Worm (Caenorhabditis elegans) whole organism, L4 larva: ENCODE results near the gene T26H5.4.

ENCODE experiments used
- D1046.2 ChIP-seq: fragments of 200-800 bp; sonication (Bioruptor generic); IDR thresholded peaks from 2 replicates; pipeline ENCODE4 v1.3.6; 2022; ENCODE audit warnings: missing genetic modification characterization, missing compliant biosample characterization
- F10B5.3 ChIP-seq: sonication (generic microtip); optimal IDR thresholded peaks from 2 replicates; lab custom pipeline; 2016; ENCODE audit warnings: mild to moderate bottlenecking, missing genetic modification characterization, missing compliant biosample characterization
- F26F4.8 ChIP-seq: fragments of 200-800 bp; sonication (Bioruptor generic); conservative IDR thresholded peaks from 2 replicates; pipeline ENCODE4 v1.3.6; 2022; ENCODE audit warnings: missing genetic modification characterization, missing compliant biosample characterization
- F37D6.2 ChIP-seq: sonication (generic microtip); optimal IDR thresholded peaks from 2 replicates; lab custom pipeline; 2016; ENCODE audit warnings: mild to moderate bottlenecking, missing genetic modification characterization, missing compliant biosample characterization
- T20F7.1 ChIP-seq: fragments of 200-800 bp; sonication (Bioruptor generic); optimal IDR thresholded peaks from 2 replicates; lab custom pipeline; 2018; ENCODE audit warnings: mild to moderate bottlenecking, missing genetic modification characterization, missing compliant biosample characterization
- Y5F2A.4 ChIP-seq: fragments of 200-800 bp; sonication (Bioruptor generic); optimal IDR thresholded peaks from 2 replicates; lab custom pipeline; 2018; ENCODE audit warnings: mild to moderate bottlenecking, missing genetic modification characterization, missing compliant biosample characterization
- Y75B8A.6 ChIP-seq: fragments of 200-800 bp; sonication (Bioruptor generic); IDR thresholded peaks from 2 replicates; pipeline ENCODE4 v1.3.6; 2022; ENCODE audit warnings: missing genetic modification reagents, missing genetic modification characterization, missing compliant biosample characterization
- ZK337.2 ChIP-seq: fragments of 200-800 bp; sonication (Bioruptor generic); IDR thresholded peaks from 2 replicates; pipeline ENCODE4 v1.3.6; 2022; ENCODE audit warnings: missing genetic modification reagents, missing genetic modification characterization, missing compliant biosample characterization
- ZK546.5 ChIP-seq, 2 experiments: sonication (generic microtip); optimal IDR thresholded peaks; 2 replicates each; lab custom pipeline; 2017; ENCODE audit warnings: missing biosample characterization in 2 of 2, missing genetic modification characterization in 2 of 2
- aha-1 ChIP-seq: fragments of 150-350 bp; peaks from one replicate; lab custom pipeline; 2014; ENCODE audit warnings: missing biosample characterization, missing genetic modification characterization
- aly-2 ChIP-seq: sonication (generic microtip); optimal IDR thresholded peaks from 2 replicates; lab custom pipeline; 2018; ENCODE audit warnings: missing biosample characterization, missing genetic modification characterization
- attf-4 ChIP-seq: sonication (generic microtip); optimal IDR thresholded peaks from 3 replicates; lab custom pipeline; 2017; ENCODE audit warnings: missing biosample characterization, missing genetic modification characterization
- ceh-20 ChIP-seq: fragments of 200-800 bp; sonication (Bioruptor generic); IDR thresholded peaks from 2 replicates; pipeline ENCODE4 v1.3.6; 2022; ENCODE audit warnings: missing genetic modification reagents, missing genetic modification characterization, missing compliant biosample characterization
- ceh-28 ChIP-seq: fragments of 150-350 bp; optimal IDR thresholded peaks from 2 replicates; lab custom pipeline; 2014; ENCODE audit warnings: missing biosample characterization, missing genetic modification reagents, missing genetic modification characterization
- daf-12 ChIP-seq: fragments of 150-350 bp; optimal IDR thresholded peaks from 2 replicates; lab custom pipeline; 2014; ENCODE audit warnings: missing biosample characterization, missing genetic modification reagents, missing genetic modification characterization
- daf-16 ChIP-seq, 3 experiments: sonication (generic microtip); optimal IDR thresholded peaks; 2 replicates each; lab custom pipeline; 2016 to 2017; ENCODE audit warnings: missing genetic modification characterization in 3 of 3, missing genetic modification reagents in 3 of 3, mild to moderate bottlenecking in 2 of 3, missing compliant biosample characterization in 2 of 3, missing biosample characterization in 1 of 3, moderate library complexity in 1 of 3
- daf-8 ChIP-seq: fragments of 200-800 bp; sonication (Bioruptor generic); IDR thresholded peaks from 2 replicates; pipeline ENCODE4 v1.3.6; 2022; ENCODE audit warnings: missing genetic modification characterization, missing compliant biosample characterization
- dmd-8 ChIP-seq: fragments of 200-800 bp; sonication (Bioruptor generic); IDR thresholded peaks from 2 replicates; pipeline ENCODE4 v1.3.6; 2022; ENCODE audit warnings: missing genetic modification characterization, missing compliant biosample characterization
- dmd-9 ChIP-seq: fragments of 200-800 bp; sonication (Bioruptor generic); IDR thresholded peaks from 2 replicates; pipeline ENCODE4 v1.3.6; 2022; ENCODE audit warnings: missing genetic modification reagents, missing genetic modification characterization, missing compliant biosample characterization
- dpl-1 ChIP-seq: fragments of 150-350 bp; optimal IDR thresholded peaks from 2 replicates; lab custom pipeline; 2014; ENCODE audit warnings: missing biosample characterization, missing genetic modification reagents, missing genetic modification characterization
- dve-1 ChIP-seq: sonication (generic microtip); optimal IDR thresholded peaks from 2 replicates; lab custom pipeline; 2017; ENCODE audit warnings: antibody characterized with exemption, mild to moderate bottlenecking, missing genetic modification characterization, missing compliant biosample characterization; ENCODE audit not compliant: insufficient read depth
- egl-43 ChIP-seq: fragments of 200-800 bp; sonication (Bioruptor generic); IDR thresholded peaks from 2 replicates; pipeline ENCODE4 v1.3.6; 2022; ENCODE audit warnings: missing genetic modification reagents, missing genetic modification characterization, missing compliant biosample characterization
- fos-1 ChIP-seq: fragments of 150-350 bp; optimal IDR thresholded peaks from 2 replicates; lab custom pipeline; 2014; ENCODE audit warnings: missing biosample characterization, missing genetic modification characterization
- gei-8 ChIP-seq: fragments of 200-800 bp; sonication (Bioruptor generic); optimal IDR thresholded peaks from 2 replicates; lab custom pipeline; 2018; ENCODE audit warnings: mild to moderate bottlenecking, missing genetic modification characterization, missing compliant biosample characterization
- hmg-1.1 ChIP-seq: fragments of 200-800 bp; sonication (Bioruptor generic); IDR thresholded peaks from 2 replicates; pipeline ENCODE4 v1.3.6; 2022; ENCODE audit warnings: missing genetic modification reagents, missing genetic modification characterization, missing compliant biosample characterization
- jun-1 ChIP-seq: fragments of 150-350 bp; optimal IDR thresholded peaks from 2 replicates; lab custom pipeline; 2014; ENCODE audit warnings: missing biosample characterization, missing genetic modification reagents, missing genetic modification characterization
- lim-7 ChIP-seq: fragments of 200-800 bp; sonication (Bioruptor generic); IDR thresholded peaks from 2 replicates; pipeline ENCODE4 v1.3.6; 2022; ENCODE audit warnings: missing genetic modification characterization, missing compliant biosample characterization
- lin-13 ChIP-seq: fragments of 150-350 bp; optimal IDR thresholded peaks from 2 replicates; lab custom pipeline; 2014; ENCODE audit warnings: missing biosample characterization, missing genetic modification reagents, missing genetic modification characterization
- lin-29 ChIP-seq: fragments of 200-800 bp; sonication (Bioruptor generic); IDR thresholded peaks from 2 replicates; pipeline ENCODE4 v1.3.6; 2022; ENCODE audit warnings: missing genetic modification reagents, missing genetic modification characterization, missing compliant biosample characterization
- lin-39 ChIP-seq: fragments of 150-350 bp; optimal IDR thresholded peaks from 2 replicates; lab custom pipeline; 2014; ENCODE audit warnings: missing biosample characterization, missing genetic modification reagents, missing genetic modification characterization
- madf-5 ChIP-seq, 2 experiments: fragments of 200-800 bp; sonication (Bioruptor generic); IDR thresholded peaks; 2 replicates each; pipeline ENCODE4 v1.3.6; 2022; ENCODE audit warnings: missing compliant biosample characterization in 2 of 2, missing genetic modification characterization in 2 of 2
- madf-9 ChIP-seq: fragments of 200-800 bp; sonication (Bioruptor generic); conservative IDR thresholded peaks from 2 replicates; pipeline ENCODE4 v1.3.6; 2022; ENCODE audit warnings: missing genetic modification reagents, missing genetic modification characterization, missing compliant biosample characterization
- mdl-1 ChIP-seq, 2 experiments: fragments of 150-350 bp in 1 of 2; sonication (generic microtip) in 1 of 2; optimal IDR thresholded peaks; 2 replicates each; lab custom pipeline; 2014 to 2017; ENCODE audit warnings: missing biosample characterization in 2 of 2, missing genetic modification characterization in 2 of 2
- mep-1 ChIP-seq: fragments of 150-350 bp; sonication (generic microtip); optimal IDR thresholded peaks from 3 replicates; lab custom pipeline; 2014; ENCODE audit warnings: missing biosample characterization, missing genetic modification characterization
- nhr-28 ChIP-seq: fragments of 150-350 bp; optimal IDR thresholded peaks from 2 replicates; lab custom pipeline; 2014; ENCODE audit warnings: missing biosample characterization, missing genetic modification characterization
- nhr-41 ChIP-seq: fragments of 200-800 bp; sonication (Bioruptor generic); IDR thresholded peaks from 2 replicates; pipeline ENCODE4 v1.3.6; 2022; ENCODE audit warnings: missing genetic modification reagents, missing genetic modification characterization, missing compliant biosample characterization
- nhr-48 ChIP-seq: sonication (generic microtip); optimal IDR thresholded peaks from 2 replicates; lab custom pipeline; 2016; ENCODE audit warnings: mild to moderate bottlenecking, missing genetic modification characterization, missing compliant biosample characterization
- nhr-6 ChIP-seq: fragments of 150-350 bp; optimal IDR thresholded peaks from 2 replicates; lab custom pipeline; 2014; ENCODE audit warnings: missing biosample characterization, missing genetic modification characterization
- nhr-77 ChIP-seq: fragments of 150-350 bp; optimal IDR thresholded peaks from 2 replicates; lab custom pipeline; 2014; ENCODE audit warnings: missing biosample characterization, missing genetic modification characterization
- pqm-1 ChIP-seq: sonication (generic microtip); optimal IDR thresholded peaks from 2 replicates; lab custom pipeline; 2017; ENCODE audit warnings: missing biosample characterization, missing genetic modification characterization
- rbr-2 ChIP-seq: sonication (generic microtip); optimal IDR thresholded peaks from 2 replicates; lab custom pipeline; 2016; ENCODE audit warnings: missing genotype, missing genetic modification characterization, missing compliant biosample characterization
- sdz-12 ChIP-seq: fragments of 200-800 bp; sonication (Bioruptor generic); optimal IDR thresholded peaks from 2 replicates; lab custom pipeline; 2018; ENCODE audit warnings: mild to moderate bottlenecking, missing genetic modification characterization, missing compliant biosample characterization
- snpc-1.2 ChIP-seq: fragments of 200-800 bp; sonication (Bioruptor generic); IDR thresholded peaks from 2 replicates; pipeline ENCODE4 v1.3.6; 2022; ENCODE audit warnings: missing genetic modification reagents, missing genetic modification characterization, missing compliant biosample characterization
- snpc-4 ChIP-seq: fragments of 150-350 bp; optimal IDR thresholded peaks from 2 replicates; lab custom pipeline; 2014; ENCODE audit warnings: missing biosample characterization, missing genetic modification characterization
- spr-3 ChIP-seq: fragments of 200-800 bp; sonication (Bioruptor generic); optimal IDR thresholded peaks from 2 replicates; lab custom pipeline; 2018; ENCODE audit warnings: mild to moderate bottlenecking, missing genetic modification characterization, missing compliant biosample characterization
- tag-97 ChIP-seq: fragments of 200-800 bp; sonication (Bioruptor generic); IDR thresholded peaks from 2 replicates; pipeline ENCODE4 v1.3.6; 2022; ENCODE audit warnings: missing genetic modification characterization, missing compliant biosample characterization
- unc-130 ChIP-seq: sonication (generic microtip); optimal IDR thresholded peaks from 2 replicates; lab custom pipeline; 2016; ENCODE audit warnings: missing genetic modification reagents, missing genetic modification characterization, missing compliant biosample characterization
- unc-39 ChIP-seq: sonication (generic microtip); optimal IDR thresholded peaks from 2 replicates; lab custom pipeline; 2017; ENCODE audit warnings: missing biosample characterization, missing genetic modification characterization
- zfp-3 ChIP-seq: fragments of 200-800 bp; sonication (Bioruptor generic); conservative IDR thresholded peaks from 2 replicates; pipeline ENCODE4 v1.3.6; 2022; ENCODE audit warnings: missing genetic modification reagents, missing genetic modification characterization, missing compliant biosample characterization

T26H5.4 gene

ce11 chrV:15480505-15481075 is 32.1 kb upstream of the T26H5.4 start (continued):
- TF ChIP-seq unc-39 (tag; lab: Kevin White, UChicago) (no peak), aly-2 (tag; lab: Kevin White, UChicago) (no peak), ZK546.5 (tag; optimal IDR thresholded peaks at IDR 0.05; lab: Kevin White, UChicago) (no peak), lin-29 (GFP tag; lab: Robert Waterston, UW) (no peak), dpl-1 (no peak), Y5F2A.4 (GFP tag; lab: Kevin White, UChicago) (no peak)

DNA sequence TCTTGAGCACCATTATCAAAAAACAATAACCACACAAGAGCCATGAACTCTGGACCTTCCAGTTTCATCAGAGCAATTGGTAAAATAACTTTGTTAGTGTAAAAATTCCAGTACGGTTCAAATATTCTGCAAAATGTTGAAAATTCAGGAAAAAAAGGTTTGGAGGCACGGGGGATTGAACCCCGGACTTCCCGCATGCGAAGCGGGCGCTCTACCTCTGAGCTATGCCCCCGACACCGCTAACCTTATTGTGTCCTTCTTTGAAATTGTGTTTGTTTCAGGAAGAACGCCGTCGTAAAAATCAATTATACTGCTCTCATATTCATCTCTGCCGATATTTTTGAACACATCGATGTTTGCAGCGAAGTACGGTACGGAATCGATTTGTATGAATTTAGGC is 31.3 kb upstream of the T26H5.4 start:
- TF ChIP-seq pqm-1 (tag; lab: Kevin White, UChicago) (no peak), lin-39 (tag; lab: Kevin White, UChicago) (no peak), lin-13 (GFP tag; lab: Kevin White, UChicago) (no peak), unc-39 (tag; lab: Kevin White, UChicago) (no peak), lin-29 (GFP tag; lab: Robert Waterston, UW) (no peak), tag-97 (GFP tag; lab: Robert Waterston, UW) (no peak), unc-130 (GFP tag; lab: Kevin White, UChicago) (peak; percentile 12), aha-1 (tag; lab: Kevin White, UChicago) (peak; percentile 14), nhr-6 (no peak), mdl-1 (tag; optimal IDR thresholded peaks at IDR 0.05; lab: Kevin White, UChicago) (no peak), F26F4.8 (GFP tag; lab: Robert Waterston, UW) (0 out of 2 replicates have a peak, but pooled peaks have one; percentile 10), attf-4 (tag; lab: Kevin White, UChicago) (no peak), spr-3 (GFP tag; lab: Kevin White, UChicago) (no peak), T20F7.1 (GFP tag; lab: Kevin White, UChicago) (no peak), nhr-48 (tag; lab: Kevin White, UChicago) (no peak), snpc-4 (tag; lab: Kevin White, UChicago) (no peak), zfp-3 (GFP tag; lab: Robert Waterston, UW) (no peak), jun-1 (tag; lab: Kevin White, UChicago) (no peak), nhr-41 (GFP tag; lab: Robert Waterston, UW) (no peak), dmd-8 (GFP tag; lab: Robert Waterston, UW) (peak; percentile 73; the same call in 1 of the 2 replicates), gei-8 (GFP tag; lab: Kevin White, UChicago) (peak; percentile 42), madf-5 (GFP tag; IDR thresholded peaks at IDR 0.05; lab: Robert Waterston, UW) (peak in 1 of 2 experiments; percentile 32; a peak in 1 of 4 replicates), dmd-9 (GFP tag; lab: Robert Waterston, UW) (no peak), daf-16 (GFP tag; optimal IDR thresholded peaks at IDR 0.05; lab: Kevin White, UChicago) (peak in 1 of 2 experiments; percentile 7), daf-16 (tag; optimal IDR thresholded peaks at IDR 0.05; lab: Kevin White, UChicago) (peak; percentile 22), nhr-28 (no peak), ZK337.2 (no peak), ceh-20 (GFP tag; lab: Robert Waterston, UW) (no peak), rbr-2 (tag; lab: Kevin White, UChicago) (no peak), dve-1 (tag; lab: Kevin White, UChicago) (peak; percentile 21), ZK546.5 (tag; optimal IDR thresholded peaks at IDR 0.05; lab: Kevin White, UChicago) (no peak), lim-7 (GFP tag; lab: Robert Waterston, UW) (peak; percentile 68), madf-9 (GFP tag; lab: Robert Waterston, UW) (no peak), mep-1 (tag; lab: Kevin White, UChicago) (no peak), daf-12 (no peak), Y75B8A.6 (GFP tag; lab: Robert Waterston, UW) (peak; percentile 40; the same call in 1 of the 2 replicates), F10B5.3 (tag; lab: Kevin White, UChicago) (no peak), nhr-77 (tag; lab: Kevin White, UChicago) (no peak), daf-8 (GFP tag; lab: Robert Waterston, UW) (no peak), ceh-28 (tag; lab: Kevin White, UChicago) (no peak), D1046.2 (GFP tag; lab: Robert Waterston, UW) (no peak), sdz-12 (GFP tag; lab: Kevin White, UChicago) (no peak), hmg-1.1 (no peak), fos-1 (tag; lab: Kevin White, UChicago) (no peak), egl-43 (peak; percentile 83), Y5F2A.4 (GFP tag; lab: Kevin White, UChicago) (no peak), F37D6.2 (tag; lab: Kevin White, UChicago) (no peak), snpc-1.2 (GFP tag; lab: Robert Waterston, UW) (0 out of 2 replicates have a peak, but pooled peaks have one; percentile 51)
